Worm (Caenorhabditis elegans): ENCODE results near the gene F13A2.2.

DNA sequence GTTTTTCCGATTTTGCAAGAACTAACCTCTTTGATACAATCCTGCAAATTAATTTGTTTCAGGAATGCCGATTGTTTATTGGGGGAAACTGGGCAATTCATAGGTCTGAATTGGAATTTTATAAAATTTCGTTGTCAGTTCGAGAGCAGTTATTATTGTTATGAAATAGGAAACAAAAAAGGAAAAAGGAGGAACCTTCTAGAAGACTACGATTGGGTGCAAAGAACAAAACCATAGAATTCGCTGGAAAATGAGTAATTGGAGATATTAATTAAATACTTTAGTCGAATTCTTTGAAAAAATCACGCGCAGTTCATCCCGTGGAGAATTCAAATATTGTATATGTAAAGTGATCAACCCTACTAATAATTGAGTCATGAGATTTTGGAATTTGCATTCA is 3.0 kb upstream of the F13A2.2 start, which contains the start of gene F13A2.9:
- TF ChIP-seq ama-1 (optimal IDR thresholded peaks at IDR 0.05) (no peak), snpc-4 (tag; optimal IDR thresholded peaks at IDR 0.05) (no peak), lin-39 (tag; optimal IDR thresholded peaks at IDR 0.05) (no peak), unc-62 (GFP tag; optimal IDR thresholded peaks at IDR 0.05) (no peak), jun-1 (tag; optimal IDR thresholded peaks at IDR 0.05) (no peak), lin-15B (tag; optimal IDR thresholded peaks at IDR 0.05) (no peak), aly-2 (tag; optimal IDR thresholded peaks at IDR 0.05) (no peak), ztf-11 (tag; optimal IDR thresholded peaks at IDR 0.05) (no peak), elt-3 (tag; optimal IDR thresholded peaks at IDR 0.05) (no peak), lin-13 (GFP tag; optimal IDR thresholded peaks at IDR 0.05) (no peak), unc-98 (GFP tag; IDR thresholded peaks at IDR 0.05) (no peak), nhr-237 (tag; optimal IDR thresholded peaks at IDR 0.05) (no peak), blmp-1 (tag; optimal IDR thresholded peaks at IDR 0.05) (no peak)
